Worm (Caenorhabditis elegans) whole organism, young adult: ENCODE measurements around the gene nhr-125.

Experiments used
- B0019.2 ChIP-seq: fragments of 200-800 bp; sonication (Bioruptor generic); conservative IDR thresholded peaks from 2 replicates; pipeline ENCODE4 v1.3.6; 2022; ENCODE audit warnings: missing genetic modification reagents, missing genetic modification characterization, missing compliant biosample characterization
- D2030.7 ChIP-seq: fragments of 200-800 bp; sonication (Bioruptor generic); IDR thresholded peaks from 2 replicates; pipeline ENCODE4 v1.3.6; 2022; ENCODE audit warnings: missing genetic modification reagents, missing genetic modification characterization, missing compliant biosample characterization
- F23B12.7 ChIP-seq: sonication (generic microtip); optimal IDR thresholded peaks from 2 replicates; lab custom pipeline; 2017; ENCODE audit warnings: missing genetic modification characterization, mild to moderate bottlenecking, missing compliant biosample characterization, antibody characterized with exemption, moderate library complexity; ENCODE audit not compliant: insufficient read depth
- F33H1.4 ChIP-seq: fragments of 200-800 bp; sonication (Bioruptor generic); IDR thresholded peaks from 2 replicates; pipeline ENCODE4 v1.3.6; 2022; ENCODE audit warnings: missing genetic modification reagents, missing genetic modification characterization, missing compliant biosample characterization
- F39B2.1 ChIP-seq: fragments of 200-800 bp; sonication (Bioruptor generic); IDR thresholded peaks from 2 replicates; pipeline ENCODE4 v1.3.6; 2022; ENCODE audit warnings: missing genetic modification reagents, missing genetic modification characterization, missing compliant biosample characterization
- T07F8.4 ChIP-seq: sonication (generic microtip); optimal IDR thresholded peaks from 2 replicates; lab custom pipeline; 2016; ENCODE audit warnings: mild to moderate bottlenecking, missing genetic modification characterization, moderate library complexity, missing compliant biosample characterization
- T26A5.8 ChIP-seq: sonication (generic microtip); optimal IDR thresholded peaks from 2 replicates; lab custom pipeline; 2016; ENCODE audit warnings: missing genetic modification characterization, missing compliant biosample characterization
- Y79H2A.3 ChIP-seq: fragments of 200-800 bp; sonication (Bioruptor generic); conservative IDR thresholded peaks from 2 replicates; pipeline ENCODE4 v1.3.6; 2022; ENCODE audit warnings: missing genetic modification reagents, missing genetic modification characterization, missing compliant biosample characterization
- akir-1 ChIP-seq: fragments of 200-800 bp; sonication (Bioruptor generic); optimal IDR thresholded peaks from 2 replicates; lab custom pipeline; 2018; ENCODE audit warnings: mild to moderate bottlenecking, missing genetic modification characterization, moderate library complexity, missing compliant biosample characterization
- aptf-2 ChIP-seq: fragments of 200-800 bp; sonication (Bioruptor generic); conservative IDR thresholded peaks from 2 replicates; pipeline ENCODE4 v1.3.6; 2022; ENCODE audit warnings: missing genetic modification reagents, missing genetic modification characterization, missing compliant biosample characterization
- athp-1 ChIP-seq: sonication (generic microtip); optimal IDR thresholded peaks from 2 replicates; lab custom pipeline; 2017; ENCODE audit warnings: mild to moderate bottlenecking, missing genetic modification characterization, missing compliant biosample characterization
- bed-1 ChIP-seq: fragments of 200-800 bp; sonication (Bioruptor generic); IDR thresholded peaks from 2 replicates; pipeline ENCODE4 v1.3.6; 2022; ENCODE audit warnings: missing genetic modification reagents, missing genetic modification characterization, missing compliant biosample characterization
- ccch-3 ChIP-seq: fragments of 200-800 bp; sonication (Bioruptor generic); optimal IDR thresholded peaks from 2 replicates; lab custom pipeline; 2018; ENCODE audit warnings: mild to moderate bottlenecking, missing genetic modification characterization, missing compliant biosample characterization
- cebp-1 ChIP-seq, 2 experiments: fragments of 200-800 bp in 1 of 2; sonication (Bioruptor generic) in 1 of 2; sonication (generic microtip) in 1 of 2; IDR thresholded peaks in 1 of 2; optimal IDR thresholded peaks in 1 of 2; 2 replicates each; pipeline versions ENCODE4 v1.3.6 to Lab custom; 2017 to 2022; ENCODE audit warnings: missing compliant biosample characterization in 2 of 2, missing genetic modification characterization in 2 of 2, mild to moderate bottlenecking in 1 of 2, missing genetic modification reagents in 1 of 2, moderate library complexity in 1 of 2
- cebp-2 ChIP-seq: fragments of 200-800 bp; sonication (Bioruptor generic); IDR thresholded peaks from 2 replicates; pipeline ENCODE4 v1.3.6; 2022; ENCODE audit warnings: missing genetic modification characterization, missing compliant biosample characterization
- ceh-91 ChIP-seq: fragments of 200-800 bp; sonication (Bioruptor generic); IDR thresholded peaks from 2 replicates; pipeline ENCODE4 v1.3.6; 2022; ENCODE audit warnings: missing genetic modification reagents, missing genetic modification characterization, missing compliant biosample characterization
- die-1 ChIP-seq: sonication (generic microtip); optimal IDR thresholded peaks from 2 replicates; lab custom pipeline; 2016; ENCODE audit warnings: missing genotype, mild to moderate bottlenecking, missing genetic modification characterization, missing compliant biosample characterization
- dox-1 ChIP-seq: fragments of 200-800 bp; sonication (Bioruptor generic); IDR thresholded peaks from 2 replicates; pipeline ENCODE4 v1.3.6; 2022; ENCODE audit warnings: missing genetic modification reagents, missing genetic modification characterization, missing compliant biosample characterization
- efl-1 ChIP-seq: fragments of 150-350 bp; optimal IDR thresholded peaks from 2 replicates; lab custom pipeline; 2014; ENCODE audit warnings: missing biosample characterization, missing genetic modification reagents, missing genetic modification characterization
- him-1 ChIP-seq: sonication (generic microtip); optimal IDR thresholded peaks from 2 replicates; lab custom pipeline; 2016; ENCODE audit warnings: missing genotype, missing genetic modification reagents, missing genetic modification characterization, missing compliant biosample characterization
- hlh-12 ChIP-seq: sonication (generic microtip); optimal IDR thresholded peaks from 2 replicates; lab custom pipeline; 2016; ENCODE audit warnings: missing genetic modification characterization, missing compliant biosample characterization
- hmg-1.2 ChIP-seq: fragments of 200-800 bp; sonication (Bioruptor generic); IDR thresholded peaks from 2 replicates; pipeline ENCODE4 v1.3.6; 2022; ENCODE audit warnings: missing genetic modification reagents, missing genetic modification characterization, missing compliant biosample characterization
- hrde-1 ChIP-seq: sonication (generic microtip); optimal IDR thresholded peaks from 2 replicates; lab custom pipeline; 2016; ENCODE audit warnings: missing genetic modification characterization, mild to moderate bottlenecking, missing compliant biosample characterization, moderate library complexity, missing genotype, missing genetic modification reagents, borderline replicate concordance
- lir-1 ChIP-seq: fragments of 200-800 bp; sonication (Bioruptor generic); conservative IDR thresholded peaks from 2 replicates; pipeline ENCODE4 v1.3.6; 2022; ENCODE audit warnings: missing genetic modification reagents, missing genetic modification characterization, missing compliant biosample characterization
- lsl-1 ChIP-seq: fragments of 200-800 bp; sonication (Bioruptor generic); optimal IDR thresholded peaks from 2 replicates; lab custom pipeline; 2018; ENCODE audit warnings: mild to moderate bottlenecking, missing genetic modification characterization, moderate library complexity, missing compliant biosample characterization
- mcd-1 ChIP-seq: fragments of 200-800 bp; sonication (Bioruptor generic); IDR thresholded peaks from 2 replicates; pipeline ENCODE4 v1.3.6; 2022; ENCODE audit warnings: missing genetic modification reagents, missing genetic modification characterization, missing compliant biosample characterization
- nfya-1 ChIP-seq: sonication (generic microtip); optimal IDR thresholded peaks from 2 replicates; lab custom pipeline; 2017; ENCODE audit warnings: antibody characterized with exemption, missing compliant biosample characterization, missing genetic modification characterization, borderline replicate concordance; ENCODE audit not compliant: insufficient read depth
- nhr-120 ChIP-seq: fragments of 200-800 bp; sonication (Bioruptor generic); IDR thresholded peaks from 2 replicates; pipeline ENCODE4 v1.3.6; 2022; ENCODE audit warnings: missing genetic modification characterization, missing compliant biosample characterization
- pbrm-1 ChIP-seq: fragments of 200-800 bp; sonication (Bioruptor generic); IDR thresholded peaks from 2 replicates; pipeline ENCODE4 v1.3.6; 2022; ENCODE audit warnings: missing genetic modification reagents, missing genetic modification characterization, missing compliant biosample characterization
- rcor-1 ChIP-seq: fragments of 200-800 bp; sonication (Bioruptor generic); IDR thresholded peaks from 2 replicates; pipeline ENCODE4 v1.3.6; 2022; ENCODE audit warnings: missing genetic modification reagents, missing genetic modification characterization, missing compliant biosample characterization
- repo-1 ChIP-seq: sonication (generic microtip); optimal IDR thresholded peaks from 2 replicates; lab custom pipeline; 2017; ENCODE audit warnings: mild to moderate bottlenecking, missing genetic modification characterization, missing compliant biosample characterization
- snpc-1.1 ChIP-seq: sonication (generic microtip); optimal IDR thresholded peaks from 2 replicates; lab custom pipeline; 2017; ENCODE audit warnings: missing genetic modification characterization, mild to moderate bottlenecking, missing compliant biosample characterization, antibody characterized with exemption, moderate library complexity, missing genotype, missing genetic modification reagents; ENCODE audit not compliant: insufficient read depth
- snpc-1.3 ChIP-seq: sonication (generic microtip); optimal IDR thresholded peaks from 2 replicates; lab custom pipeline; 2017; ENCODE audit warnings: missing genetic modification characterization, mild to moderate bottlenecking, missing compliant biosample characterization, antibody characterized with exemption, moderate library complexity, missing genotype, missing genetic modification reagents; ENCODE audit not compliant: insufficient read depth
- tbp1 ChIP-seq: fragments of 200-800 bp; sonication (Bioruptor generic); optimal IDR thresholded peaks from 2 replicates; lab custom pipeline; 2018; ENCODE audit warnings: mild to moderate bottlenecking, missing genetic modification characterization, missing compliant biosample characterization
- unc-130 ChIP-seq: sonication (generic microtip); optimal IDR thresholded peaks from 2 replicates; lab custom pipeline; 2016; ENCODE audit warnings: missing genetic modification reagents, missing genetic modification characterization, missing compliant biosample characterization
- ztf-28 ChIP-seq: fragments of 200-800 bp; sonication (Bioruptor generic); IDR thresholded peaks from 2 replicates; pipeline ENCODE4 v1.3.6; 2022; ENCODE audit warnings: missing genetic modification reagents, missing genetic modification characterization, missing compliant biosample characterization

nhr-125 gene

ce11 chrV:4346799-4347198 is 21.5 kb upstream of the nhr-125 start, which contains the start of gene mcm-7 (continued):
- TF ChIP-seq tbp1 (GFP tag; lab: Kevin White, UChicago) (peak; percentile 30), mcd-1 (peak; percentile 51; the same call in 1 of the 2 replicates), ccch-3 (GFP tag; lab: Kevin White, UChicago) (no peak), efl-1 (GFP tag; lab: Kevin White, UChicago) (peak; percentile 93), athp-1 (tag; lab: Kevin White, UChicago) (no peak), F23B12.7 (tag; lab: Kevin White, UChicago) (peak; percentile 45), lsl-1 (GFP tag; lab: Kevin White, UChicago) (peak; percentile 64), repo-1 (tag; lab: Kevin White, UChicago) (no peak), lir-1 (GFP tag; lab: Robert Waterston, UW) (no peak), hmg-1.2 (GFP tag; lab: Robert Waterston, UW) (peak; percentile 59), F33H1.4 (GFP tag; lab: Robert Waterston, UW) (peak; percentile 93), nhr-120 (GFP tag; lab: Robert Waterston, UW) (no peak), bed-1 (GFP tag; lab: Robert Waterston, UW) (no peak), rcor-1 (GFP tag; lab: Robert Waterston, UW) (peak; percentile 57; the same call in 1 of the 2 replicates), F39B2.1 (GFP tag; lab: Robert Waterston, UW) (no peak), T07F8.4 (no peak), pbrm-1 (GFP tag; lab: Robert Waterston, UW) (0 out of 2 replicates have a peak, but pooled peaks have one; percentile 47), nfya-1 (tag; lab: Kevin White, UChicago) (no peak), dox-1 (peak; percentile 77), die-1 (tag; lab: Kevin White, UChicago) (no peak), hrde-1 (no peak), him-1 (tag; lab: Kevin White, UChicago) (no peak), snpc-1.3 (tag; lab: Kevin White, UChicago) (peak; percentile 27), ztf-28 (no peak), D2030.7 (peak; percentile 58), ceh-91 (peak; percentile 74), Y79H2A.3 (GFP tag; lab: Robert Waterston, UW) (no peak), unc-130 (GFP tag; lab: Kevin White, UChicago) (no peak), cebp-1 (GFP tag; IDR thresholded peaks at IDR 0.05; lab: Robert Waterston, UW) (no peak), cebp-1 (tag; optimal IDR thresholded peaks at IDR 0.05; lab: Kevin White, UChicago) (peak; percentile 41), cebp-2 (GFP tag; lab: Robert Waterston, UW) (no peak), akir-1 (GFP tag; lab: Kevin White, UChicago) (no peak), T26A5.8 (tag; lab: Kevin White, UChicago) (no peak), snpc-1.1 (peak; percentile 30)
- TF ChIP-seq, all 124 proteins: peak for 25

- TF ChIP-seq B0019.2 (GFP tag; lab: Robert Waterston, UW) (no peak), hlh-12 (no peak), T07F8.4 (no peak), aptf-2 (GFP tag; lab: Robert Waterston, UW) (no peak), cebp-2 (GFP tag; lab: Robert Waterston, UW) (no peak), Y79H2A.3 (GFP tag; lab: Robert Waterston, UW) (no peak)
Measured at ce11 chrV:4346325-4346724, 21.0 kb upstream of the nhr-125 start, which contains the start of gene hpo-18. TSS of gene hpo-18 (minus strand) at chrV:4346425.
